Fruit fly (Drosophila melanogaster): ENCODE data around the gene RpS10b.

The RpS10b gene

dm6 chrX:19578908-19579647 is 18.8 kb upstream of the RpS10b start (continued):
- no peak for TF ChIP-seq CG15479 (GFP tag; optimal IDR thresholded peaks at IDR 0.05)
- peak in 1 of 3 experiments; percentile 80 for TF ChIP-seq Stat92E (GFP tag; optimal IDR thresholded peaks at IDR 0.05)
- no peak for TF ChIP-seq CG2678 (tag; optimal IDR thresholded peaks at IDR 0.05)
- no peak for TF ChIP-seq Dref (GFP tag; IDR thresholded peaks at IDR 0.05)
- no peak for TF ChIP-seq CG15073 (GFP tag; optimal IDR thresholded peaks at IDR 0.05)
- no peak for TF ChIP-seq h (optimal IDR thresholded peaks at IDR 0.05)
- TF ChIP-seq CG13424 (tag; optimal IDR thresholded peaks at IDR 0.05) = no peak
- TF ChIP-seq CG15696 (tag; optimal IDR thresholded peaks at IDR 0.05) = no peak
- no peak for TF ChIP-seq wdn (GFP tag; IDR thresholded peaks at IDR 0.05)
- no peak for TF ChIP-seq al (GFP tag; IDR thresholded peaks at IDR 0.05)
- no peak for TF ChIP-seq CG13296 (GFP tag; optimal IDR thresholded peaks at IDR 0.05)
- no peak for TF ChIP-seq nom (GFP tag; optimal IDR thresholded peaks at IDR 0.05)
- TF ChIP-seq CG9932 (GFP tag; IDR thresholded peaks at IDR 0.05) = no peak
- no peak for TF ChIP-seq scrt (GFP tag; optimal IDR thresholded peaks at IDR 0.05)
- no peak for TF ChIP-seq CG2202 (tag; optimal IDR thresholded peaks at IDR 0.05)
- TF ChIP-seq btn (GFP tag; optimal IDR thresholded peaks at IDR 0.05) = no peak
- TF ChIP-seq fru (optimal IDR thresholded peaks at IDR 0.05) = no peak
- no peak for TF ChIP-seq CG2875 (GFP tag; optimal IDR thresholded peaks at IDR 0.05)
- TF ChIP-seq CG10366 (GFP tag; IDR thresholded peaks at IDR 0.05) = no peak
- TF ChIP-seq Oaz (GFP tag; IDR thresholded peaks at IDR 0.05) = no peak
- TF ChIP-seq Tbp (GFP tag; optimal IDR thresholded peaks at IDR 0.05) = no peak
- TF ChIP-seq CG7928 (GFP tag; optimal IDR thresholded peaks at IDR 0.05) = peak; percentile 75
- TF ChIP-seq sqz (GFP tag; optimal IDR thresholded peaks at IDR 0.05) = no peak
- TF ChIP-seq CG18599 (GFP tag; optimal IDR thresholded peaks at IDR 0.05) = no peak
- TF ChIP-seq CG1647 (GFP tag; optimal IDR thresholded peaks at IDR 0.05) = no peak
- TF ChIP-seq phol (tag; optimal IDR thresholded peaks at IDR 0.05) = no peak
- no peak for TF ChIP-seq CG33213 (GFP tag; optimal IDR thresholded peaks at IDR 0.05)
- no peak for TF ChIP-seq CG10209 (GFP tag; optimal IDR thresholded peaks at IDR 0.05)
- TF ChIP-seq B-H1 (GFP tag; IDR thresholded peaks at IDR 0.05) = no peak
- 0 out of 2 replicates have a peak, but pooled peaks have one; percentile 8 for TF ChIP-seq seq (GFP tag; IDR thresholded peaks at IDR 0.05)
- TF ChIP-seq CG14860 (GFP tag; IDR thresholded peaks at IDR 0.05; ENCODE audit: partially characterized antibody) = no peak
- TF ChIP-seq sim (GFP tag; IDR thresholded peaks at IDR 0.05) = no peak
- no peak for TF ChIP-seq abd-A (tag; optimal IDR thresholded peaks at IDR 0.05)
- TF ChIP-seq Awh (GFP tag; IDR thresholded peaks at IDR 0.05) = no peak
- no peak for TF ChIP-seq Myb (GFP tag; optimal IDR thresholded peaks at IDR 0.05)
- no peak for TF ChIP-seq gro (GFP tag; optimal IDR thresholded peaks at IDR 0.05)
- TF ChIP-seq trem (tag; optimal IDR thresholded peaks at IDR 0.05) = no peak
- no peak for TF ChIP-seq ab (GFP tag; optimal IDR thresholded peaks at IDR 0.05)
- no peak for TF ChIP-seq grau (tag; optimal IDR thresholded peaks at IDR 0.05)
- no peak for TF ChIP-seq prd (optimal IDR thresholded peaks at IDR 0.05)
- TF ChIP-seq prd (GFP tag; IDR thresholded peaks at IDR 0.05) = 0 out of 3 replicates have a peak, but pooled peaks have one; percentile 12
- no peak for TF ChIP-seq dan (GFP tag; IDR thresholded peaks at IDR 0.05)
- no peak for TF ChIP-seq CG18619 (GFP tag; optimal IDR thresholded peaks at IDR 0.05)
- no peak for TF ChIP-seq Xrp1 (GFP tag; IDR thresholded peaks at IDR 0.05)
- TF ChIP-seq CG31388 (GFP tag; optimal IDR thresholded peaks at IDR 0.05) = no peak
- no peak for TF ChIP-seq CG12104 (GFP tag; optimal IDR thresholded peaks at IDR 0.05)
- TF ChIP-seq MESR4 (GFP tag; optimal IDR thresholded peaks at IDR 0.05) = peak; percentile 71
- no peak for TF ChIP-seq bowl (GFP tag; IDR thresholded peaks at IDR 0.05)
- TF ChIP-seq vfl (GFP tag; optimal IDR thresholded peaks at IDR 0.05) = no peak
- TF ChIP-seq CG6683 (GFP tag; optimal IDR thresholded peaks at IDR 0.05) = no peak
- no peak for TF ChIP-seq Dad (GFP tag; optimal IDR thresholded peaks at IDR 0.05)

Measured in whole organism, embryonic.